Fruit fly (Drosophila melanogaster): ENCODE data around the gene Orc5.
A peak's percentile ranks its signal among the peaks of the same experiment; 100 is the strongest.

Orc5 gene

DNA sequence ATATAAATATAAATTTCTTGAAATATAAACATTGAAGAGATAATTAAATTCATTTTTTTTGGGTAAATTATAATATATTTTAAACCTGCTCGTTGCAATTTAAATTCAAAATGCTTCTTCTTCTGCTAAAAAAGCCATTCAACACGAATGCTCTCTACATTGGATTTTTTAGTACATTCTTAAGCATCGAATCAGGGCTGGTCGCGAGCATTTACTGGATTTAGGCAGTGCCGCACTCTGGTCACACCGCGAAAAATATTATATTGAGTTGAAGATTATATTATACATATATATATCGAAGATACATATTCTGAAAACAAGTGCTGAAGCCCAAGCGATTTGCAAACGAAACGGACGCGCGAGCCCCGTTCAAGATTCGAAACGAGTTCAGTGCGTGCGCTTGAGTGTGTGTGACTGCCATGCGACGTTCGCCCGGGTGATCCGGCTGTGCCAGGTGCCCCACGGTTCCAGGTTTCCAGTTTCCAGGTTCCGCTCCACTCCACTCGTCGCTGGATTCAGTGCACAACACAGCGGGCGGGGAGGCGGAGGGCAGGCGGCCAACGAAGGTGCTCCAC, 15.9 kb upstream of the Orc5 start, which contains the start of gene Sos (continued):
- no peak for TF ChIP-seq CG4424 (GFP tag; optimal IDR thresholded peaks at IDR 0.05)
- TF ChIP-seq CG14710 (tag; optimal IDR thresholded peaks at IDR 0.05): peak; percentile 60
- peak; percentile 22; the same call in 1 of the 3 replicates for TF ChIP-seq knrl (GFP tag; IDR thresholded peaks at IDR 0.05; ENCODE audit: partially characterized antibody)
- peak; percentile 17; the same call in 1 of the 2 replicates for TF ChIP-seq amos (GFP tag; IDR thresholded peaks at IDR 0.05; ENCODE audit: partially characterized antibody)
- peak; percentile 96 for TF ChIP-seq pzg (GFP tag; optimal IDR thresholded peaks at IDR 0.05)
- no peak for TF ChIP-seq ttk (GFP tag; IDR thresholded peaks at IDR 0.05)
- TF ChIP-seq dpn (GFP tag; optimal IDR thresholded peaks at IDR 0.05): no peak
- TF ChIP-seq Fer1 (GFP tag; optimal IDR thresholded peaks at IDR 0.05): no peak
- no peak for TF ChIP-seq BtbVII (GFP tag; optimal IDR thresholded peaks at IDR 0.05)
- peak; percentile 94 for TF ChIP-seq gfzf (GFP tag; optimal IDR thresholded peaks at IDR 0.05)
- TF ChIP-seq CG3281 (GFP tag; optimal IDR thresholded peaks at IDR 0.05): no peak
- TF ChIP-seq zf30C (GFP tag; optimal IDR thresholded peaks at IDR 0.05): no peak
- peak; percentile 37 for TF ChIP-seq CG12155 (GFP tag; optimal IDR thresholded peaks at IDR 0.05)
- TF ChIP-seq CG2116 (GFP tag; optimal IDR thresholded peaks at IDR 0.05): peak; percentile 38
- TF ChIP-seq CG13894 (tag; optimal IDR thresholded peaks at IDR 0.05): no peak
- TF ChIP-seq GATAe (GFP tag; conservative IDR thresholded peaks at IDR 0.05): no peak
- peak; percentile 33 for TF ChIP-seq Elba2 (GFP tag; optimal IDR thresholded peaks at IDR 0.05)
- peak; percentile 94 for TF ChIP-seq Dp (GFP tag; optimal IDR thresholded peaks at IDR 0.05)
- TF ChIP-seq Pdp1 (GFP tag; optimal IDR thresholded peaks at IDR 0.05): peak in 1 of 2 experiments; percentile 17
- peak; percentile 82 for TF ChIP-seq CG4617 (GFP tag; optimal IDR thresholded peaks at IDR 0.05; ENCODE audit: borderline replicate concordance)
- no peak for TF ChIP-seq CG10366 (GFP tag; IDR thresholded peaks at IDR 0.05)
- peak; percentile 95 for TF ChIP-seq Myb (GFP tag; optimal IDR thresholded peaks at IDR 0.05)
- TF ChIP-seq CG11560 (tag; IDR thresholded peaks at IDR 0.05): peak; percentile 76; the same call in 2 of the 3 replicates
- TF ChIP-seq CG17186 (GFP tag; optimal IDR thresholded peaks at IDR 0.05): peak; percentile 9
- peak; percentile 79 for TF ChIP-seq stwl (tag; optimal IDR thresholded peaks at IDR 0.05)
- TF ChIP-seq Chrac-16 (GFP tag; optimal IDR thresholded peaks at IDR 0.05): no peak
- 0 out of 4 replicates have a peak, but pooled peaks have one; percentile 12 for TF ChIP-seq Dll (GFP tag; IDR thresholded peaks at IDR 0.05; ENCODE audit: partially characterized antibody)
- peak; percentile 84 for TF ChIP-seq CG12659 (GFP tag; optimal IDR thresholded peaks at IDR 0.05)
- TF ChIP-seq BEAF-32 (GFP tag; optimal IDR thresholded peaks at IDR 0.05): peak; percentile 56
- 0 out of 3 replicates have a peak, but pooled peaks have one; percentile 30 for TF ChIP-seq CG34224 (GFP tag; IDR thresholded peaks at IDR 0.05; ENCODE audit: partially characterized antibody)
- TF ChIP-seq H2.0 (GFP tag; IDR thresholded peaks at IDR 0.05): no peak

DNA sequence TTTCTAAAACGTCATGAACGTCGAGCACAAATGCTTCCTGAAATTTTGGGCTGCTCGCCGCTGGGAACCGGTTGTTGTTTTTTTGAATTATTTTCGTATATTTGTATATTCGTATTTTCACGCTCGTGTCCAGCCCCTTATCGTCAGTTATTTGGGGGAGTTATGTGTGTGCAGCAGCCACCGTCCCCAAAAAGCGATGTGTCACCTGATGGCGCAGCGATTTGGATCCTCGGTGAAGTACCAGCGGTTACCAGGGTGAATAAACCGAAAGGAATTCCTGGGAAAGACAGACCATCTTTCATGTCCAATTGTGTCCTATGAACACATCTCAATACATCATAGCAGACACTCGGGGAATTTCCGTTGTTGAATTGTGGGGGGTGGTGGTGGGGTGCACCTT, 9.5 kb upstream of the Orc5 start:
- TF ChIP-seq nmo (GFP tag; optimal IDR thresholded peaks at IDR 0.05) (no peak), crol (GFP tag; IDR thresholded peaks at IDR 0.05) (0 out of 2 replicates have a peak, but pooled peaks have one; percentile 20)

DNA sequence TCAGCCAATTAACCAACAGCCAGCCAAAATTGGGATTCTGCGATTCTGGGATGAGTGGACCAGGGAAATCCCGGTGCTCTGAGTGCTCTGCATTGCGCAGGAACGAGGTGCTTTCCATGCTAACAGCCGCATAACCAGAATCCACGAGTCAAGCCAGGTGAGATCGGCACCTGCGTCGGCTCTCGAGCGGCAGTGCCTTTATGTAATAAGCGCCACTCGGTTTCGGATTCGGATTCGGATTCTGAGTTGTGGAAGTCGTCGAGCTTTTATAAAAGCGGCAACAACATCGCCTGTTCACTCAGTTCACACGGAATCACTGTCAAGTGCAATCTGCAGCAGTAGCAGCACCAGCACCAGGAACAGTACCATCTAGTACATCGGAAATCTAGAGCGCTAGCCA, 8.7 kb upstream of the Orc5 start, which contains the start of gene b:
Gene b (plus strand): TSS at position 301 of the 400 bp plus-strand sequence.
- TF ChIP-seq CG9876 (GFP tag; optimal IDR thresholded peaks at IDR 0.05) (no peak), PHDP (tag; optimal IDR thresholded peaks at IDR 0.05) (no peak), CG13424 (tag; optimal IDR thresholded peaks at IDR 0.05) (no peak), CG13624 (GFP tag; optimal IDR thresholded peaks at IDR 0.05) (no peak), stc (GFP tag; IDR thresholded peaks at IDR 0.05) (no peak), esg (GFP tag; conservative IDR thresholded peaks at IDR 0.05) (no peak), Tbp (GFP tag; optimal IDR thresholded peaks at IDR 0.05) (no peak), Bteb2 (GFP tag; optimal IDR thresholded peaks at IDR 0.05) (no peak), dysf (GFP tag; IDR thresholded peaks at IDR 0.05) (no peak), CG1233 (GFP tag; optimal IDR thresholded peaks at IDR 0.05) (no peak), az2 (GFP tag; optimal IDR thresholded peaks at IDR 0.05) (no peak), CG5245 (GFP tag; optimal IDR thresholded peaks at IDR 0.05) (no peak), CG6272 (GFP tag; IDR thresholded peaks at IDR 0.05) (no peak), nerfin-1 (tag; optimal IDR thresholded peaks at IDR 0.05) (no peak), CG18011 (GFP tag; optimal IDR thresholded peaks at IDR 0.05) (no peak)

All from whole organism, embryonic.